Fruit fly (Drosophila melanogaster) whole organism, embryonic: ENCODE data around the gene CG34126.

Source experiments
- Atf-2 ChIP-seq: fragments of 200-800 bp; sonication (Bioruptor generic); optimal IDR thresholded peaks from 2 replicates; lab custom pipeline; 2016; ENCODE audit warnings: missing biosample characterization, missing genetic modification characterization
- BEAF-32 ChIP-seq: fragments of 200-800 bp; sonication (Bioruptor generic); optimal IDR thresholded peaks from 3 replicates; lab custom pipeline; 2017; ENCODE audit warnings: missing biosample characterization, missing genetic modification characterization, mild to moderate bottlenecking, moderate library complexity, missing genetic modification reagents
- CG11093 ChIP-seq: fragments of 200-800 bp; sonication (Bioruptor generic); IDR thresholded peaks from 3 replicates; pipeline ENCODE4 v1.3.6; 2022; ENCODE audit warnings: missing biosample characterization, missing genetic modification characterization
- CG12659 ChIP-seq: fragments of 200-800 bp; sonication (Bioruptor generic); optimal IDR thresholded peaks from 3 replicates; lab custom pipeline; 2017; ENCODE audit warnings: mild to moderate bottlenecking, missing biosample characterization, missing genetic modification reagents, missing genetic modification characterization
- CG12769 ChIP-seq: fragments of 200-800 bp; sonication (Bioruptor generic); optimal IDR thresholded peaks from 2 replicates; lab custom pipeline; 2019; ENCODE audit warnings: missing biosample characterization, mild to moderate bottlenecking, missing genetic modification characterization, moderate library complexity
- CG13894 ChIP-seq: fragments of 200-800 bp; sonication (Bioruptor generic); optimal IDR thresholded peaks from 3 replicates; lab custom pipeline; 2018; ENCODE audit warnings: missing biosample characterization, mild to moderate bottlenecking, missing genetic modification characterization, moderate library complexity
- CG14014 ChIP-seq: fragments of 200-800 bp; sonication (Bioruptor generic); IDR thresholded peaks from 2 replicates; pipeline ENCODE4 v1.3.6; 2022; ENCODE audit warnings: missing biosample characterization, missing genetic modification characterization
- CG1529 ChIP-seq: fragments of 200-800 bp; sonication (Bioruptor generic); optimal IDR thresholded peaks from 3 replicates; lab custom pipeline; 2018; ENCODE audit warnings: missing biosample characterization, missing genetic modification characterization
- CG1832 ChIP-seq: fragments of 200-800 bp; sonication (Bioruptor generic); optimal IDR thresholded peaks from 2 replicates; lab custom pipeline; 2017; ENCODE audit warnings: missing biosample characterization, mild to moderate bottlenecking, missing genetic modification characterization, inconsistent platforms
- CG2120 ChIP-seq: fragments of 200-800 bp; sonication (Bioruptor generic); optimal IDR thresholded peaks from 3 replicates; lab custom pipeline; 2016; ENCODE audit warnings: missing biosample characterization, missing genetic modification characterization
- CG2199 ChIP-seq: fragments of 200-800 bp; sonication (Bioruptor generic); IDR thresholded peaks from 3 replicates; pipeline ENCODE4 v1.3.6; 2022; ENCODE audit warnings: missing biosample characterization, missing genetic modification characterization
- CG2712 ChIP-seq: fragments of 200-800 bp; optimal IDR thresholded peaks from 3 replicates; lab custom pipeline; 2019; ENCODE audit warnings: missing biosample characterization, mild to moderate bottlenecking, missing genetic modification characterization, moderate library complexity
- CG2889 ChIP-seq: fragments of 200-800 bp; sonication (Bioruptor generic); IDR thresholded peaks from 3 replicates; pipeline ENCODE4 v1.3.6; 2022; ENCODE audit warnings: missing biosample characterization, missing genetic modification characterization
- CG31441 ChIP-seq: fragments of 200-800 bp; sonication (Bioruptor generic); IDR thresholded peaks from 2 replicates; pipeline ENCODE4 v1.3.6; 2022; ENCODE audit warnings: missing biosample characterization, missing genetic modification characterization
- CG3847 ChIP-seq: fragments of 200-800 bp; sonication (Bioruptor generic); IDR thresholded peaks from 2 replicates; pipeline ENCODE4 v1.3.6; 2022; ENCODE audit warnings: missing biosample characterization, missing genetic modification characterization
- CG6813 ChIP-seq: fragments of 200-800 bp; sonication (Bioruptor generic); optimal IDR thresholded peaks from 2 replicates; lab custom pipeline; 2017; ENCODE audit warnings: missing biosample characterization, missing genetic modification characterization, mild to moderate bottlenecking, moderate library complexity, missing genetic modification reagents
- CG7839 ChIP-seq: fragments of 200-800 bp; sonication (Bioruptor generic); optimal IDR thresholded peaks from 3 replicates; lab custom pipeline; 2018; ENCODE audit warnings: missing biosample characterization, mild to moderate bottlenecking, missing genetic modification characterization, moderate library complexity
- CG7987 ChIP-seq: fragments of 200-800 bp; sonication (Bioruptor generic); optimal IDR thresholded peaks from 2 replicates; lab custom pipeline; 2018; ENCODE audit warnings: missing biosample characterization, mild to moderate bottlenecking, missing genetic modification characterization, moderate library complexity
- CG8388 ChIP-seq: fragments of 200-800 bp; sonication (Bioruptor generic); optimal IDR thresholded peaks from 2 replicates; lab custom pipeline; 2019; ENCODE audit warnings: missing biosample characterization, mild to moderate bottlenecking, missing genetic modification characterization, moderate library complexity
- CG8924 ChIP-seq: fragments of 200-800 bp; optimal IDR thresholded peaks from 3 replicates; lab custom pipeline; 2019; ENCODE audit warnings: missing biosample characterization, mild to moderate bottlenecking, missing genetic modification characterization, moderate library complexity
- CHES-1-like ChIP-seq: fragments of 200-800 bp; sonication (Bioruptor generic); optimal IDR thresholded peaks from 2 replicates; lab custom pipeline; 2016; ENCODE audit warnings: missing biosample characterization, missing genetic modification characterization
- Doc3 ChIP-seq: fragments of 200-800 bp; sonication (Bioruptor generic); IDR thresholded peaks from 3 replicates; pipeline ENCODE4 v1.3.6; 2022; ENCODE audit warnings: missing biosample characterization, missing genetic modification characterization; ENCODE audit not compliant: partially characterized antibody
- Dref ChIP-seq: fragments of 200-800 bp; sonication (Bioruptor generic); IDR thresholded peaks from 2 replicates; pipeline ENCODE4 v1.3.6; 2022; ENCODE audit warnings: missing biosample characterization, missing genetic modification characterization
- Ets65A ChIP-seq: fragments of 200-800 bp; sonication (Bioruptor generic); peaks from one replicate; lab custom pipeline; 2016; ENCODE audit warnings: missing biosample characterization, missing genetic modification characterization
- Lhr ChIP-seq: fragments of 200-800 bp; sonication (Bioruptor generic); optimal IDR thresholded peaks from 3 replicates; lab custom pipeline; 2017; ENCODE audit warnings: mild to moderate bottlenecking, missing biosample characterization, missing genetic modification reagents, missing genetic modification characterization
- NC2β ChIP-seq: fragments of 200-800 bp; sonication (Bioruptor generic); optimal IDR thresholded peaks from 2 replicates; lab custom pipeline; 2016; ENCODE audit warnings: missing biosample characterization, missing genetic modification characterization
- Poxn ChIP-seq: fragments of 200-800 bp; sonication (Bioruptor generic); IDR thresholded peaks from 2 replicates; pipeline ENCODE4 v1.3.6; 2022; ENCODE audit warnings: missing biosample characterization, missing genetic modification characterization
- Ravus ChIP-seq: fragments of 200-800 bp; sonication (Bioruptor generic); IDR thresholded peaks from 2 replicates; pipeline ENCODE4 v1.3.6; 2022; ENCODE audit warnings: missing biosample characterization, missing genetic modification characterization
- Xbp1 ChIP-seq: fragments of 200-800 bp; sonication (Bioruptor generic); optimal IDR thresholded peaks from 3 replicates; lab custom pipeline; 2016; ENCODE audit warnings: missing biosample characterization, mild to moderate bottlenecking, missing genetic modification characterization
- amos ChIP-seq: fragments of 200-800 bp; sonication (Bioruptor generic); IDR thresholded peaks from 2 replicates; pipeline ENCODE4 v1.3.6; 2022; ENCODE audit warnings: missing biosample characterization, missing genetic modification characterization; ENCODE audit not compliant: partially characterized antibody
- ash1 ChIP-seq: fragments of 200-800 bp; sonication (Bioruptor generic); optimal IDR thresholded peaks from 2 replicates; lab custom pipeline; 2018; ENCODE audit warnings: missing biosample characterization, mild to moderate bottlenecking, missing genetic modification characterization
- bab2 ChIP-seq: fragments of 200-800 bp; sonication (Bioruptor generic); optimal IDR thresholded peaks from 2 replicates; lab custom pipeline; 2016; ENCODE audit warnings: missing biosample characterization, missing genetic modification characterization
- cg ChIP-seq: fragments of 200-800 bp; sonication (Bioruptor generic); optimal IDR thresholded peaks from 3 replicates; lab custom pipeline; 2019; ENCODE audit warnings: missing biosample characterization, mild to moderate bottlenecking, missing genetic modification characterization, moderate library complexity
- da ChIP-seq: fragments of 200-800 bp; sonication (Bioruptor generic); optimal IDR thresholded peaks from 2 replicates; lab custom pipeline; 2016; ENCODE audit warnings: missing biosample characterization, missing genetic modification characterization
- dan ChIP-seq: fragments of 200-800 bp; sonication (Bioruptor generic); IDR thresholded peaks from 2 replicates; pipeline ENCODE4 v1.3.6; 2022; ENCODE audit warnings: missing biosample characterization, missing genetic modification characterization
- disco-r ChIP-seq: fragments of 200-800 bp; sonication (Bioruptor generic); optimal IDR thresholded peaks from 2 replicates; lab custom pipeline; 2016; ENCODE audit warnings: missing biosample characterization, missing genetic modification characterization
- dysf ChIP-seq: fragments of 200-800 bp; sonication (Bioruptor generic); IDR thresholded peaks from 3 replicates; pipeline ENCODE4 v1.3.6; 2022; ENCODE audit warnings: missing biosample characterization, missing genetic modification characterization
- eve ChIP-seq, 2 experiments: fragments of >200 bp; optimal IDR thresholded peaks; 2 replicates each; lab custom pipeline; 2017; ENCODE audit warnings: missing biosample characterization in 2 of 2, missing genetic modification characterization in 2 of 2
- ham ChIP-seq: fragments of 200-800 bp; sonication (Bioruptor generic); IDR thresholded peaks from 2 replicates; pipeline ENCODE4 v1.3.6; 2022; ENCODE audit warnings: missing biosample characterization, missing genetic modification characterization
- ind ChIP-seq: fragments of 200-800 bp; sonication (Bioruptor generic); optimal IDR thresholded peaks from 3 replicates; lab custom pipeline; 2016; ENCODE audit warnings: missing biosample characterization, missing genetic modification characterization
- insv ChIP-seq, 2 experiments: fragments of 200-800 bp; sonication (Bioruptor generic); optimal IDR thresholded peaks; 3 replicates each; lab custom pipeline; 2016 to 2018; ENCODE audit warnings: missing biosample characterization in 2 of 2, missing genetic modification characterization in 2 of 2
- jing ChIP-seq: fragments of 200-800 bp; sonication (Bioruptor generic); optimal IDR thresholded peaks from 2 replicates; lab custom pipeline; 2018; ENCODE audit warnings: missing biosample characterization, mild to moderate bottlenecking, missing genetic modification characterization
- jumu ChIP-seq: fragments of 200-800 bp; sonication (Bioruptor generic); optimal IDR thresholded peaks from 3 replicates; lab custom pipeline; 2016; ENCODE audit warnings: missing biosample characterization, missing genetic modification characterization
- lola ChIP-seq, 3 experiments: fragments of >200 bp in 2 of 3; fragments of 200-800 bp in 1 of 3; sonication (Bioruptor generic) in 1 of 3; optimal IDR thresholded peaks; 2 replicates each; lab custom pipeline; 2017 to 2019; ENCODE audit warnings: missing biosample characterization in 3 of 3, missing genetic modification characterization in 3 of 3, mild to moderate bottlenecking in 1 of 3, moderate library complexity in 1 of 3
- sens-2 ChIP-seq: fragments of 200-800 bp; sonication (Bioruptor generic); IDR thresholded peaks from 2 replicates; pipeline ENCODE4 v1.3.6; 2022; ENCODE audit warnings: missing biosample characterization, missing genetic modification characterization
- sqz ChIP-seq: fragments of 200-800 bp; sonication (Bioruptor generic); optimal IDR thresholded peaks from 3 replicates; lab custom pipeline; 2018; ENCODE audit warnings: missing biosample characterization, mild to moderate bottlenecking, missing genetic modification characterization
- tna ChIP-seq: fragments of 200-800 bp; sonication (Bioruptor generic); IDR thresholded peaks from 2 replicates; pipeline ENCODE4 v1.3.6; 2022; ENCODE audit warnings: missing biosample characterization, missing genetic modification characterization; ENCODE audit not compliant: partially characterized antibody
- unc-4 ChIP-seq: fragments of 200-800 bp; sonication (Bioruptor generic); IDR thresholded peaks from 2 replicates; pipeline ENCODE4 v1.3.6; 2022; ENCODE audit warnings: missing biosample characterization, missing genetic modification characterization; ENCODE audit not compliant: partially characterized antibody
- z ChIP-seq: fragments of 200-800 bp; sonication (Bioruptor generic); IDR thresholded peaks from 3 replicates; pipeline ENCODE4 v1.3.6; 2022; ENCODE audit warnings: missing biosample characterization, missing genetic modification characterization

Gene CG34126

dm6 chr2L:4981278-4981966, at the start of gene CG34126, which contains the start of gene CG8892 (continued):
- peak; percentile 87 for TF ChIP-seq ham
- peak; percentile 96 for TF ChIP-seq CG31441 (GFP tag; lab: Robert Waterston, UW)
- TF ChIP-seq Ravus, result peak; percentile 84
- TF ChIP-seq CG12659 (GFP tag; lab: Kevin White, UChicago), result peak; percentile 99
- peak; percentile 99 for TF ChIP-seq Xbp1 (GFP tag; lab: Kevin White, UChicago)
- TF ChIP-seq CG2712, result peak; percentile 98
- peak; percentile 68 for TF ChIP-seq BEAF-32 (GFP tag; lab: Kevin White, UChicago)
- TF ChIP-seq Dref (GFP tag; lab: Robert Waterston, UW), result peak; percentile 51
- peak; percentile 95 for TF ChIP-seq NC2β (GFP tag; lab: Kevin White, UChicago)
- peak; percentile 95 for TF ChIP-seq CG14014
- no peak for TF ChIP-seq CG12769 (tag; lab: Kevin White, UChicago)
- peak; percentile 77 for TF ChIP-seq sens-2 (GFP tag; lab: Robert Waterston, UW)
- TF ChIP-seq CG11093 (GFP tag; lab: Robert Waterston, UW), result peak; percentile 96
- no peak for TF ChIP-seq Doc3 (GFP tag; lab: Robert Waterston, UW)
- peak in 1 of 3 experiments; percentile 98 for TF ChIP-seq lola (GFP tag; optimal IDR thresholded peaks at IDR 0.05; lab: Kevin White, UChicago)
- peak; percentile 90 for TF ChIP-seq da (GFP tag; lab: Kevin White, UChicago)
- peak; percentile 97 for TF ChIP-seq CG8924 (tag; lab: Kevin White, UChicago)
- peak; percentile 95 for TF ChIP-seq CG2889 (GFP tag; lab: Robert Waterston, UW)
- peak in 1 of 2 experiments; percentile 91 for TF ChIP-seq insv (GFP tag; optimal IDR thresholded peaks at IDR 0.05; lab: Kevin White, UChicago)
- TF ChIP-seq CG2199 (GFP tag; lab: Robert Waterston, UW), result peak; percentile 74; the same call in 1 of the 3 replicates
- peak; percentile 95 for TF ChIP-seq jing (GFP tag; lab: Kevin White, UChicago)
- TF ChIP-seq CHES-1-like (GFP tag; lab: Kevin White, UChicago), result peak; percentile 96
- TF ChIP-seq cg (GFP tag; lab: Kevin White, UChicago), result no peak
- peak; percentile 92 for TF ChIP-seq CG7987
- peak; percentile 97 for TF ChIP-seq CG7839 (tag; lab: Kevin White, UChicago)
- TF ChIP-seq disco-r, result peak; percentile 83
- 0 out of 2 replicates have a peak, but pooled peaks have one; percentile 27 for TF ChIP-seq unc-4
- TF ChIP-seq CG3847 (GFP tag; lab: Robert Waterston, UW), result peak; percentile 99
- TF ChIP-seq CG1529 (GFP tag; lab: Kevin White, UChicago), result peak; percentile 94
- TF ChIP-seq Lhr (GFP tag; lab: Kevin White, UChicago), result peak; percentile 89
- peak; percentile 93 for TF ChIP-seq CG8388 (GFP tag; lab: Kevin White, UChicago)
- peak; percentile 99 for TF ChIP-seq CG2120 (GFP tag; lab: Kevin White, UChicago)
- TF ChIP-seq dan, result peak; percentile 93
- TF ChIP-seq ash1 (GFP tag; lab: Kevin White, UChicago), result peak; percentile 86
- peak; percentile 94 for TF ChIP-seq sqz
- peak; percentile 3 for TF ChIP-seq CG1832 (GFP tag; lab: Kevin White, UChicago)
- TF ChIP-seq Poxn (GFP tag; lab: Robert Waterston, UW), result peak; percentile 86
- peak in 1 of 2 experiments; percentile 84 for TF ChIP-seq eve (GFP tag; optimal IDR thresholded peaks at IDR 0.05; lab: Kevin White, UChicago)
- TF ChIP-seq ind (GFP tag; lab: Kevin White, UChicago), result peak; percentile 99
- peak; percentile 94 for TF ChIP-seq Atf-2
- peak; percentile 98 for TF ChIP-seq jumu (GFP tag; lab: Kevin White, UChicago)
- peak; percentile 48; the same call in 1 of the 2 replicates for TF ChIP-seq amos (GFP tag; lab: Robert Waterston, UW)
- TF ChIP-seq Ets65A (GFP tag; lab: Kevin White, UChicago), result peak; percentile 100
- TF ChIP-seq dysf, result peak; percentile 98
- TF ChIP-seq z (GFP tag; lab: Robert Waterston, UW), result no peak
- peak; percentile 90 for TF ChIP-seq CG6813
- no peak for TF ChIP-seq tna (GFP tag; lab: Robert Waterston, UW)
- peak; percentile 97 for TF ChIP-seq bab2 (GFP tag; lab: Kevin White, UChicago)
- TF ChIP-seq CG13894 (tag; lab: Kevin White, UChicago), result peak; percentile 94
